Fruit fly (Drosophila melanogaster) whole organism, embryonic: ENCODE data around the gene CG43318.

Source experiments
- Antp ChIP-seq: fragments of 200-800 bp; sonication (Bioruptor generic); optimal IDR thresholded peaks from 3 replicates; lab custom pipeline; 2016; ENCODE audit warnings: missing biosample characterization, missing genetic modification characterization
- BEAF-32 ChIP-seq: fragments of 200-800 bp; sonication (Bioruptor generic); optimal IDR thresholded peaks from 3 replicates; lab custom pipeline; 2017; ENCODE audit warnings: missing biosample characterization, missing genetic modification characterization, mild to moderate bottlenecking, moderate library complexity, missing genetic modification reagents
- CG10147 ChIP-seq: fragments of 200-800 bp; sonication (Bioruptor generic); optimal IDR thresholded peaks from 2 replicates; lab custom pipeline; 2019; ENCODE audit warnings: missing biosample characterization, mild to moderate bottlenecking, missing genetic modification characterization, moderate library complexity
- CG1024 ChIP-seq: fragments of 200-800 bp; sonication (Bioruptor generic); IDR thresholded peaks from 2 replicates; pipeline ENCODE4 v1.3.6; 2022; ENCODE audit warnings: missing biosample characterization, missing genetic modification characterization
- CG10267 ChIP-seq: fragments of 200-800 bp; sonication (Bioruptor generic); optimal IDR thresholded peaks from 2 replicates; lab custom pipeline; 2018; ENCODE audit warnings: missing biosample characterization, mild to moderate bottlenecking, missing genetic modification characterization, moderate library complexity
- CG11093 ChIP-seq: fragments of 200-800 bp; sonication (Bioruptor generic); IDR thresholded peaks from 3 replicates; pipeline ENCODE4 v1.3.6; 2022; ENCODE audit warnings: missing biosample characterization, missing genetic modification characterization
- CG11723 ChIP-seq: fragments of 200-800 bp; sonication (Bioruptor generic); optimal IDR thresholded peaks from 2 replicates; lab custom pipeline; 2017; ENCODE audit warnings: missing biosample characterization, mild to moderate bottlenecking, missing genetic modification characterization
- CG13296 ChIP-seq: fragments of 200-800 bp; sonication (Bioruptor generic); optimal IDR thresholded peaks from 3 replicates; lab custom pipeline; 2018; ENCODE audit warnings: missing biosample characterization, mild to moderate bottlenecking, missing genetic modification characterization
- CG17829 ChIP-seq: fragments of 200-800 bp; optimal IDR thresholded peaks from 2 replicates; lab custom pipeline; 2019; ENCODE audit warnings: missing biosample characterization, mild to moderate bottlenecking, missing genetic modification characterization, moderate library complexity
- CG18262 ChIP-seq: fragments of 200-800 bp; optimal IDR thresholded peaks from 3 replicates; lab custom pipeline; 2019; ENCODE audit warnings: missing biosample characterization, mild to moderate bottlenecking, missing genetic modification characterization, moderate library complexity
- CG18764 ChIP-seq: fragments of 200-800 bp; sonication (Bioruptor generic); optimal IDR thresholded peaks from 3 replicates; lab custom pipeline; 2016; ENCODE audit warnings: missing biosample characterization, missing genetic modification characterization
- CG31388 ChIP-seq: fragments of 200-800 bp; sonication (Bioruptor generic); optimal IDR thresholded peaks from 2 replicates; lab custom pipeline; 2016; ENCODE audit warnings: missing biosample characterization, missing genetic modification characterization
- CG33557 ChIP-seq: fragments of 200-800 bp; sonication (Bioruptor generic); optimal IDR thresholded peaks from 2 replicates; lab custom pipeline; 2019; ENCODE audit warnings: missing biosample characterization, mild to moderate bottlenecking, missing genetic modification characterization, moderate library complexity
- CG4282 ChIP-seq: fragments of 200-800 bp; sonication (Bioruptor generic); optimal IDR thresholded peaks from 2 replicates; lab custom pipeline; 2016; ENCODE audit warnings: missing biosample characterization, missing genetic modification characterization
- CG4424 ChIP-seq: fragments of 200-800 bp; sonication (Bioruptor generic); optimal IDR thresholded peaks from 3 replicates; lab custom pipeline; 2016; ENCODE audit warnings: missing biosample characterization, missing genetic modification characterization
- CG5953 ChIP-seq: fragments of 200-800 bp; sonication (Bioruptor generic); IDR thresholded peaks from 2 replicates; pipeline ENCODE4 v1.3.6; 2022; ENCODE audit warnings: missing biosample characterization, missing genetic modification characterization
- CG9437 ChIP-seq: fragments of 200-800 bp; sonication (Bioruptor generic); optimal IDR thresholded peaks from 2 replicates; lab custom pipeline; 2018; ENCODE audit warnings: missing biosample characterization, mild to moderate bottlenecking, missing genetic modification characterization
- CG9817 ChIP-seq: fragments of 200-800 bp; sonication (Bioruptor generic); optimal IDR thresholded peaks from 2 replicates; lab custom pipeline; 2018; ENCODE audit warnings: missing biosample characterization, mild to moderate bottlenecking, missing genetic modification characterization, moderate library complexity
- CTCF ChIP-seq: fragments of 200-800 bp; sonication (Bioruptor generic); optimal IDR thresholded peaks from 2 replicates; lab custom pipeline; 2017; ENCODE audit warnings: missing biosample characterization, mild to moderate bottlenecking, missing genetic modification characterization, moderate library complexity
- D ChIP-seq, 2 experiments: fragments of 200-800 bp in 1 of 2; fragments of >200 bp in 1 of 2; sonication (Bioruptor generic) in 1 of 2; optimal IDR thresholded peaks; 2 replicates in 1 of 2; 3 replicates in 1 of 2; lab custom pipeline; 2017; ENCODE audit warnings: mild to moderate bottlenecking in 1 of 2, missing biosample characterization in 1 of 2, missing genetic modification characterization in 1 of 2, missing genetic modification reagents in 1 of 2
- E2f2 ChIP-seq: fragments of 200-800 bp; sonication (Bioruptor generic); IDR thresholded peaks from 2 replicates; pipeline ENCODE4 v1.3.6; 2022; ENCODE audit warnings: missing biosample characterization, missing genetic modification characterization
- Fer1 ChIP-seq: fragments of 200-800 bp; sonication (Bioruptor generic); optimal IDR thresholded peaks from 2 replicates; lab custom pipeline; 2017; ENCODE audit warnings: missing biosample characterization, mild to moderate bottlenecking, missing genetic modification characterization
- Fer3 ChIP-seq: fragments of 200-800 bp; sonication (Bioruptor generic); optimal IDR thresholded peaks from 2 replicates; lab custom pipeline; 2018; ENCODE audit warnings: missing biosample characterization, mild to moderate bottlenecking, missing genetic modification characterization, moderate library complexity
- Lhr ChIP-seq: fragments of 200-800 bp; sonication (Bioruptor generic); optimal IDR thresholded peaks from 3 replicates; lab custom pipeline; 2017; ENCODE audit warnings: mild to moderate bottlenecking, missing biosample characterization, missing genetic modification reagents, missing genetic modification characterization
- MESR4 ChIP-seq: fragments of 200-800 bp; sonication (Bioruptor generic); optimal IDR thresholded peaks from 2 replicates; lab custom pipeline; 2018; ENCODE audit warnings: missing biosample characterization, mild to moderate bottlenecking, missing genetic modification characterization, moderate library complexity
- Med ChIP-seq: fragments of 200-800 bp; sonication (Bioruptor generic); peaks from one replicate; lab custom pipeline; 2016; ENCODE audit warnings: missing biosample characterization, missing genetic modification characterization, mild to moderate bottlenecking, inconsistent platforms, moderate library complexity
- Myb ChIP-seq: fragments of 200-800 bp; sonication (Bioruptor generic); optimal IDR thresholded peaks from 2 replicates; lab custom pipeline; 2016; ENCODE audit warnings: missing biosample characterization, missing genetic modification characterization
- NC2α ChIP-seq: fragments of 200-800 bp; sonication (Bioruptor generic); optimal IDR thresholded peaks from 2 replicates; lab custom pipeline; 2016; ENCODE audit warnings: missing biosample characterization, missing genetic modification characterization
- Opbp ChIP-seq: fragments of 200-800 bp; sonication (Bioruptor generic); IDR thresholded peaks from 3 replicates; pipeline ENCODE4 v1.3.6; 2022; ENCODE audit warnings: missing biosample characterization, missing genetic modification characterization; ENCODE audit not compliant: partially characterized antibody
- PHDP ChIP-seq: fragments of 200-800 bp; sonication (Bioruptor generic); optimal IDR thresholded peaks from 3 replicates; lab custom pipeline; 2018; ENCODE audit warnings: missing biosample characterization, mild to moderate bottlenecking, missing genetic modification characterization, moderate library complexity
- Taf1 ChIP-seq: fragments of 200-800 bp; sonication (Bioruptor generic); IDR thresholded peaks from 2 replicates; pipeline ENCODE4 v1.3.6; 2022; ENCODE audit warnings: missing biosample characterization, missing genetic modification characterization
- ara ChIP-seq: fragments of 200-800 bp; sonication (Bioruptor generic); IDR thresholded peaks from 2 replicates; pipeline ENCODE4 v1.3.6; 2022; ENCODE audit warnings: missing biosample characterization, missing genetic modification characterization
- cato ChIP-seq: fragments of 200-800 bp; sonication (Bioruptor generic); optimal IDR thresholded peaks from 2 replicates; lab custom pipeline; 2016; ENCODE audit warnings: missing biosample characterization, missing genetic modification characterization, borderline replicate concordance
- da ChIP-seq: fragments of 200-800 bp; sonication (Bioruptor generic); optimal IDR thresholded peaks from 2 replicates; lab custom pipeline; 2016; ENCODE audit warnings: missing biosample characterization, missing genetic modification characterization
- dpn ChIP-seq, 2 experiments: fragments of 200-800 bp; sonication (Bioruptor generic); optimal IDR thresholded peaks; 3 replicates each; lab custom pipeline; 2016; ENCODE audit warnings: missing biosample characterization in 2 of 2, missing genetic modification characterization in 2 of 2
- ftz-f1 ChIP-seq: fragments of 200-800 bp; sonication (Bioruptor generic); optimal IDR thresholded peaks from 2 replicates; lab custom pipeline; 2016; ENCODE audit warnings: missing biosample characterization, missing genetic modification characterization
- fu2 ChIP-seq: fragments of 200-800 bp; sonication (Bioruptor generic); optimal IDR thresholded peaks from 2 replicates; lab custom pipeline; 2016; ENCODE audit warnings: missing biosample characterization, missing genetic modification characterization
- gfzf ChIP-seq: fragments of 200-800 bp; sonication (Bioruptor generic); optimal IDR thresholded peaks from 2 replicates; lab custom pipeline; 2016; ENCODE audit warnings: missing biosample characterization, mild to moderate bottlenecking, missing genetic modification characterization, moderate library complexity
- jumu ChIP-seq: fragments of 200-800 bp; sonication (Bioruptor generic); optimal IDR thresholded peaks from 3 replicates; lab custom pipeline; 2016; ENCODE audit warnings: missing biosample characterization, missing genetic modification characterization
- kay ChIP-seq: fragments of 200-800 bp; sonication (Bioruptor generic); optimal IDR thresholded peaks from 2 replicates; lab custom pipeline; 2016; ENCODE audit warnings: missing biosample characterization, missing genetic modification characterization
- nmo ChIP-seq: fragments of 200-800 bp; sonication (Bioruptor generic); optimal IDR thresholded peaks from 2 replicates; lab custom pipeline; 2018; ENCODE audit warnings: missing biosample characterization, mild to moderate bottlenecking, missing genetic modification characterization, moderate library complexity
- pan ChIP-seq, 4 experiments: fragments of >200 bp in 3 of 4; fragments of 200-800 bp in 1 of 4; sonication (Bioruptor generic) in 1 of 4; optimal IDR thresholded peaks in 3 of 4; IDR thresholded peaks in 1 of 4; 2 replicates each; pipeline versions ENCODE4 v1.3.6 to Lab custom; 2017 to 2022; ENCODE audit warnings: missing biosample characterization in 2 of 4, missing genetic modification characterization in 2 of 4, mixed read lengths in 1 of 4
- prd ChIP-seq, 3 experiments: fragments of >200 bp in 2 of 3; fragments of 200-800 bp in 1 of 3; sonication (Bioruptor generic) in 1 of 3; optimal IDR thresholded peaks in 2 of 3; IDR thresholded peaks in 1 of 3; 2 replicates in 2 of 3; 3 replicates in 1 of 3; pipeline versions ENCODE4 v1.3.6 to Lab custom; 2017 to 2022; ENCODE audit warnings: missing biosample characterization in 1 of 3, missing genetic modification characterization in 1 of 3
- rib ChIP-seq: fragments of 200-800 bp; sonication (Bioruptor generic); IDR thresholded peaks from 2 replicates; pipeline ENCODE4 v1.3.6; 2022; ENCODE audit warnings: missing biosample characterization, missing genetic modification characterization
- sd ChIP-seq: fragments of 200-800 bp; sonication (Bioruptor generic); optimal IDR thresholded peaks from 3 replicates; lab custom pipeline; 2018; ENCODE audit warnings: missing biosample characterization, mild to moderate bottlenecking, missing genetic modification characterization, moderate library complexity
- toy ChIP-seq: fragments of 200-800 bp; sonication (Bioruptor generic); IDR thresholded peaks from 2 replicates; pipeline ENCODE4 v1.3.6; 2022; ENCODE audit warnings: missing biosample characterization, missing genetic modification characterization
- trem ChIP-seq: fragments of 200-800 bp; optimal IDR thresholded peaks from 3 replicates; lab custom pipeline; 2019; ENCODE audit warnings: missing biosample characterization, mild to moderate bottlenecking, missing genetic modification characterization, moderate library complexity
- trh ChIP-seq: fragments of 200-800 bp; sonication (Bioruptor generic); optimal IDR thresholded peaks from 2 replicates; lab custom pipeline; 2016; ENCODE audit warnings: missing biosample characterization, missing genetic modification characterization

CG43318 gene

dm6 chr3R:15834375-15835031, 1.3 kb upstream of the CG43318 start, which contains the start of the genes CG43317 and Arpc3A (continued):
- TF ChIP-seq toy (GFP tag; lab: Robert Waterston, UW) = no peak
- no peak for TF ChIP-seq NC2α (GFP tag; lab: Kevin White, UChicago)
- TF ChIP-seq Lhr (GFP tag; lab: Kevin White, UChicago) = no peak
- TF ChIP-seq Med = peak; percentile 15
- TF ChIP-seq CG13296 (GFP tag; lab: Kevin White, UChicago) = no peak
- no peak for TF ChIP-seq CG11723
- TF ChIP-seq CG1024 = no peak
- no peak for TF ChIP-seq CG4424
- TF ChIP-seq CG31388 = no peak
- no peak for TF ChIP-seq CG9817 (tag; lab: Kevin White, UChicago)
- no peak for TF ChIP-seq prd (optimal IDR thresholded peaks at IDR 0.05; lab: Kevin White, UChicago)
- 0 out of 3 replicates have a peak, but pooled peaks have one; percentile 22 for TF ChIP-seq prd (GFP tag; IDR thresholded peaks at IDR 0.05; lab: Robert Waterston, UW)
- no peak for TF ChIP-seq ftz-f1 (GFP tag; lab: Kevin White, UChicago)
- TF ChIP-seq CG5953 = no peak
- peak; percentile 41 for TF ChIP-seq gfzf (GFP tag; lab: Kevin White, UChicago)
- peak; percentile 51 for TF ChIP-seq kay (GFP tag; lab: Kevin White, UChicago)
- peak; percentile 33 for TF ChIP-seq CG10267 (tag; lab: Kevin White, UChicago)
- TF ChIP-seq trem (tag; lab: Kevin White, UChicago) = peak; percentile 40
- TF ChIP-seq Opbp = 0 out of 3 replicates have a peak, but pooled peaks have one; percentile 40
- TF ChIP-seq Antp (GFP tag; lab: Kevin White, UChicago) = no peak
- TF ChIP-seq Taf1 (GFP tag; lab: Robert Waterston, UW) = no peak
- TF ChIP-seq pan (optimal IDR thresholded peaks at IDR 0.05; lab: Kevin White, UChicago) = no peak
- TF ChIP-seq pan (GFP tag; optimal IDR thresholded peaks at IDR 0.05 in 1 of 2, IDR thresholded peaks at IDR 0.05 in 1 of 2) = no peak
- TF ChIP-seq MESR4 (GFP tag; lab: Kevin White, UChicago) = peak; percentile 48
- TF ChIP-seq CTCF (GFP tag; lab: Kevin White, UChicago) = no peak
- no peak for TF ChIP-seq Fer3
- no peak for TF ChIP-seq rib
- no peak for TF ChIP-seq CG33557 (GFP tag; lab: Kevin White, UChicago)
- TF ChIP-seq CG9437 (GFP tag; lab: Kevin White, UChicago) = no peak
- TF ChIP-seq da (GFP tag; lab: Kevin White, UChicago) = no peak
- no peak for TF ChIP-seq jumu (GFP tag; lab: Kevin White, UChicago)
- TF ChIP-seq CG18262 = no peak
- TF ChIP-seq CG18764 = no peak
- no peak for TF ChIP-seq Fer1 (GFP tag; lab: Kevin White, UChicago)
- TF ChIP-seq ara = no peak
- TF ChIP-seq Myb = peak; percentile 29
- TF ChIP-seq trh = no peak
- TF ChIP-seq fu2 (GFP tag; lab: Kevin White, UChicago) = no peak
- TF ChIP-seq CG10147 (GFP tag; lab: Kevin White, UChicago) = no peak
- no peak for TF ChIP-seq CG4282 (GFP tag; lab: Kevin White, UChicago)
- TF ChIP-seq CG17829 (tag; lab: Kevin White, UChicago) = no peak
- no peak for TF ChIP-seq CG11093 (GFP tag; lab: Robert Waterston, UW)
- TF ChIP-seq D (optimal IDR thresholded peaks at IDR 0.05; lab: Kevin White, UChicago) = no peak
- TF ChIP-seq D (GFP tag; optimal IDR thresholded peaks at IDR 0.05; lab: Kevin White, UChicago) = no peak
- no peak for TF ChIP-seq nmo (GFP tag; lab: Kevin White, UChicago)
- no peak for TF ChIP-seq cato (GFP tag; lab: Kevin White, UChicago)
- TF ChIP-seq PHDP = no peak
- peak; percentile 76 for TF ChIP-seq E2f2 (GFP tag; lab: Robert Waterston, UW)
- TF ChIP-seq BEAF-32 = peak; percentile 46
- no peak for TF ChIP-seq dpn (GFP tag; optimal IDR thresholded peaks at IDR 0.05; lab: Kevin White, UChicago)
- TF ChIP-seq sd (tag; lab: Kevin White, UChicago) = no peak
